Fruit fly (Drosophila melanogaster) whole organism, embryonic: ENCODE measurements around the gene Doa.
A peak's percentile ranks its signal among the peaks of the same experiment; 100 is the strongest.

Experiments
- Bgb ChIP-seq: fragments of 200-800 bp; sonication (Bioruptor generic); IDR thresholded peaks from 2 replicates; pipeline ENCODE4 v1.3.6; 2022; ENCODE audit warnings: missing biosample characterization, missing genetic modification characterization; ENCODE audit not compliant: partially characterized antibody
- Blimp-1 ChIP-seq: fragments of 200-800 bp; sonication (Bioruptor generic); optimal IDR thresholded peaks from 3 replicates; lab custom pipeline; 2018; ENCODE audit warnings: missing biosample characterization, missing genetic modification characterization, mild to moderate bottlenecking, moderate library complexity, missing genetic modification reagents
- CG10565 ChIP-seq: fragments of 200-800 bp; sonication (Bioruptor generic); optimal IDR thresholded peaks from 3 replicates; lab custom pipeline; 2016; ENCODE audit warnings: missing biosample characterization, mild to moderate bottlenecking, missing genetic modification characterization
- CG1233 ChIP-seq: fragments of 200-800 bp; sonication (Bioruptor generic); optimal IDR thresholded peaks from 4 replicates; lab custom pipeline; 2018; ENCODE audit warnings: missing biosample characterization, mild to moderate bottlenecking, missing genetic modification characterization
- CG12769 ChIP-seq: fragments of 200-800 bp; sonication (Bioruptor generic); optimal IDR thresholded peaks from 2 replicates; lab custom pipeline; 2019; ENCODE audit warnings: missing biosample characterization, mild to moderate bottlenecking, missing genetic modification characterization, moderate library complexity
- CG13123 ChIP-seq: fragments of 200-800 bp; sonication (Bioruptor generic); optimal IDR thresholded peaks from 2 replicates; lab custom pipeline; 2016; ENCODE audit warnings: missing biosample characterization, missing genetic modification characterization
- CG14860 ChIP-seq: fragments of 200-800 bp; sonication (Bioruptor generic); IDR thresholded peaks from 3 replicates; pipeline ENCODE4 v1.3.6; 2022; ENCODE audit warnings: missing biosample characterization, missing genetic modification characterization; ENCODE audit not compliant: partially characterized antibody
- CG1603 ChIP-seq: fragments of 200-800 bp; sonication (Bioruptor generic); optimal IDR thresholded peaks from 2 replicates; lab custom pipeline; 2019; ENCODE audit warnings: missing biosample characterization, mild to moderate bottlenecking, missing genetic modification characterization, moderate library complexity
- CG16863 ChIP-seq: fragments of 200-800 bp; sonication (Bioruptor generic); optimal IDR thresholded peaks from 3 replicates; lab custom pipeline; 2016; ENCODE audit warnings: missing biosample characterization, missing genetic modification characterization
- CG17829 ChIP-seq: fragments of 200-800 bp; optimal IDR thresholded peaks from 2 replicates; lab custom pipeline; 2019; ENCODE audit warnings: missing biosample characterization, mild to moderate bottlenecking, missing genetic modification characterization, moderate library complexity
- CG18599 ChIP-seq: fragments of 200-800 bp; sonication (Bioruptor generic); optimal IDR thresholded peaks from 3 replicates; lab custom pipeline; 2017; ENCODE audit warnings: missing biosample characterization, missing genetic modification characterization, mild to moderate bottlenecking, moderate library complexity, missing genetic modification reagents
- CG18619 ChIP-seq: fragments of 200-800 bp; sonication (Bioruptor generic); optimal IDR thresholded peaks from 3 replicates; lab custom pipeline; 2017; ENCODE audit warnings: missing biosample characterization, mild to moderate bottlenecking, missing genetic modification characterization
- CG2199 ChIP-seq: fragments of 200-800 bp; sonication (Bioruptor generic); IDR thresholded peaks from 3 replicates; pipeline ENCODE4 v1.3.6; 2022; ENCODE audit warnings: missing biosample characterization, missing genetic modification characterization
- CG34422 ChIP-seq: fragments of 200-800 bp; sonication (Bioruptor generic); IDR thresholded peaks from 3 replicates; pipeline ENCODE4 v1.3.6; 2022; ENCODE audit warnings: missing biosample characterization, missing genetic modification characterization
- CG3838 ChIP-seq: fragments of 200-800 bp; sonication (Bioruptor generic); optimal IDR thresholded peaks from 3 replicates; lab custom pipeline; 2016; ENCODE audit warnings: missing biosample characterization, missing genetic modification characterization
- CG6791 ChIP-seq: fragments of 200-800 bp; sonication (Bioruptor generic); IDR thresholded peaks from 3 replicates; pipeline ENCODE4 v1.3.6; 2022; ENCODE audit warnings: missing biosample characterization, missing genetic modification characterization; ENCODE audit not compliant: partially characterized antibody
- CG7357 ChIP-seq: fragments of 200-800 bp; sonication (Bioruptor generic); IDR thresholded peaks from 3 replicates; pipeline ENCODE4 v1.3.6; 2022; ENCODE audit warnings: missing biosample characterization, missing genetic modification characterization
- CG8478 ChIP-seq: fragments of >200 bp; optimal IDR thresholded peaks from 2 replicates; lab custom pipeline; 2018
- CG8924 ChIP-seq: fragments of 200-800 bp; optimal IDR thresholded peaks from 3 replicates; lab custom pipeline; 2019; ENCODE audit warnings: missing biosample characterization, mild to moderate bottlenecking, missing genetic modification characterization, moderate library complexity
- CTCF ChIP-seq: fragments of 200-800 bp; sonication (Bioruptor generic); optimal IDR thresholded peaks from 2 replicates; lab custom pipeline; 2017; ENCODE audit warnings: missing biosample characterization, mild to moderate bottlenecking, missing genetic modification characterization, moderate library complexity
- Deaf1 ChIP-seq: fragments of 200-800 bp; optimal IDR thresholded peaks from 3 replicates; lab custom pipeline; 2019; ENCODE audit warnings: missing biosample characterization, mild to moderate bottlenecking, missing genetic modification characterization, moderate library complexity
- Dll ChIP-seq: fragments of 200-800 bp; sonication (Bioruptor generic); IDR thresholded peaks from 4 replicates; pipeline ENCODE4 v1.3.6; 2022; ENCODE audit warnings: missing biosample characterization, missing genetic modification characterization; ENCODE audit not compliant: partially characterized antibody
- Drgx ChIP-seq: fragments of 200-800 bp; sonication (Bioruptor generic); IDR thresholded peaks from 2 replicates; pipeline ENCODE4 v1.3.6; 2022; ENCODE audit warnings: missing biosample characterization, missing genetic modification characterization
- Oaz ChIP-seq: fragments of 200-800 bp; sonication (Bioruptor generic); IDR thresholded peaks from 2 replicates; pipeline ENCODE4 v1.3.6; 2022; ENCODE audit warnings: missing biosample characterization, missing genetic modification characterization
- abd-A ChIP-seq: fragments of 200-800 bp; sonication (Bioruptor generic); optimal IDR thresholded peaks from 3 replicates; lab custom pipeline; 2019; ENCODE audit warnings: missing biosample characterization, mild to moderate bottlenecking, missing genetic modification characterization, moderate library complexity
- ap ChIP-seq: fragments of 200-800 bp; sonication (Bioruptor generic); IDR thresholded peaks from 2 replicates; pipeline ENCODE4 v1.3.6; 2022; ENCODE audit warnings: missing biosample characterization, missing genetic modification characterization
- bbx ChIP-seq: fragments of 200-800 bp; sonication (Bioruptor generic); IDR thresholded peaks from 2 replicates; pipeline ENCODE4 v1.3.6; 2022; ENCODE audit warnings: missing biosample characterization, missing genetic modification characterization; ENCODE audit not compliant: partially characterized antibody
- cg ChIP-seq: fragments of 200-800 bp; sonication (Bioruptor generic); optimal IDR thresholded peaks from 3 replicates; lab custom pipeline; 2019; ENCODE audit warnings: missing biosample characterization, mild to moderate bottlenecking, missing genetic modification characterization, moderate library complexity
- chinmo ChIP-seq: fragments of 200-800 bp; sonication (Bioruptor generic); IDR thresholded peaks from 4 replicates; pipeline ENCODE4 v1.3.6; 2022; ENCODE audit warnings: missing biosample characterization, missing genetic modification characterization; ENCODE audit not compliant: partially characterized antibody
- gce ChIP-seq: fragments of 200-800 bp; sonication (Bioruptor generic); IDR thresholded peaks from 3 replicates; pipeline ENCODE4 v1.3.6; 2022; ENCODE audit warnings: missing biosample characterization, missing genetic modification characterization
- grn ChIP-seq: fragments of 200-800 bp; sonication (Bioruptor generic); optimal IDR thresholded peaks from 3 replicates; lab custom pipeline; 2017; ENCODE audit warnings: missing biosample characterization, missing genetic modification characterization
- h ChIP-seq: fragments of >200 bp; optimal IDR thresholded peaks from 2 replicates; lab custom pipeline; 2017
- hbn ChIP-seq: fragments of 200-800 bp; sonication (Bioruptor generic); IDR thresholded peaks from 2 replicates; pipeline ENCODE4 v1.3.6; 2022; ENCODE audit warnings: missing biosample characterization, missing genetic modification characterization; ENCODE audit not compliant: partially characterized antibody
- her ChIP-seq: fragments of 200-800 bp; sonication (Bioruptor generic); optimal IDR thresholded peaks from 2 replicates; lab custom pipeline; 2016; ENCODE audit warnings: missing biosample characterization, missing genetic modification characterization
- kah ChIP-seq: fragments of 200-800 bp; sonication (Bioruptor generic); optimal IDR thresholded peaks from 2 replicates; lab custom pipeline; 2018; ENCODE audit warnings: missing biosample characterization, mild to moderate bottlenecking, missing genetic modification characterization
- kni ChIP-seq: fragments of 200-800 bp; sonication (Bioruptor generic); optimal IDR thresholded peaks from 3 replicates; lab custom pipeline; 2017; ENCODE audit warnings: mild to moderate bottlenecking, missing biosample characterization, missing genetic modification reagents, missing genetic modification characterization
- org-1 ChIP-seq: fragments of 200-800 bp; sonication (Bioruptor generic); optimal IDR thresholded peaks from 2 replicates; lab custom pipeline; 2017; ENCODE audit warnings: missing biosample characterization, missing genetic modification characterization
- otp ChIP-seq: fragments of 200-800 bp; sonication (Bioruptor generic); IDR thresholded peaks from 3 replicates; pipeline ENCODE4, ENCODE4 v1.3.6; 2022; ENCODE audit warnings: missing biosample characterization, missing genetic modification characterization
- pfk ChIP-seq: fragments of 200-800 bp; sonication (Bioruptor generic); optimal IDR thresholded peaks from 2 replicates; lab custom pipeline; 2018; ENCODE audit warnings: missing biosample characterization, mild to moderate bottlenecking, missing genetic modification characterization, moderate library complexity
- prd ChIP-seq, 3 experiments: fragments of >200 bp in 2 of 3; fragments of 200-800 bp in 1 of 3; sonication (Bioruptor generic) in 1 of 3; optimal IDR thresholded peaks in 2 of 3; IDR thresholded peaks in 1 of 3; 2 replicates in 2 of 3; 3 replicates in 1 of 3; pipeline versions ENCODE4 v1.3.6 to Lab custom; 2017 to 2022; ENCODE audit warnings: missing biosample characterization in 1 of 3, missing genetic modification characterization in 1 of 3
- repo ChIP-seq: fragments of 200-800 bp; sonication (Bioruptor generic); optimal IDR thresholded peaks from 2 replicates; lab custom pipeline; 2016; ENCODE audit warnings: missing biosample characterization, missing genetic modification characterization
- rib ChIP-seq: fragments of 200-800 bp; sonication (Bioruptor generic); IDR thresholded peaks from 2 replicates; pipeline ENCODE4 v1.3.6; 2022; ENCODE audit warnings: missing biosample characterization, missing genetic modification characterization
- row ChIP-seq: fragments of 200-800 bp; sonication (Bioruptor generic); IDR thresholded peaks from 3 replicates; pipeline ENCODE4 v1.3.6; 2022; ENCODE audit warnings: missing biosample characterization, missing genetic modification characterization
- sens ChIP-seq: fragments of 200-800 bp; sonication (Bioruptor generic); peaks from one replicate; lab custom pipeline; 2016; ENCODE audit warnings: missing biosample characterization, missing genetic modification characterization
- seq ChIP-seq: fragments of 200-800 bp; sonication (Bioruptor generic); IDR thresholded peaks from 2 replicates; pipeline ENCODE4 v1.3.6; 2022; ENCODE audit warnings: missing biosample characterization, missing genetic modification characterization
- sr ChIP-seq: fragments of 200-800 bp; sonication (Bioruptor generic); IDR thresholded peaks from 3 replicates; pipeline ENCODE4 v1.3.6; 2022; ENCODE audit warnings: missing biosample characterization, missing genetic modification characterization
- stwl ChIP-seq: fragments of 200-800 bp; sonication (Bioruptor generic); optimal IDR thresholded peaks from 3 replicates; lab custom pipeline; 2018; ENCODE audit warnings: missing biosample characterization, mild to moderate bottlenecking, missing genetic modification characterization, moderate library complexity
- unc-4 ChIP-seq: fragments of 200-800 bp; sonication (Bioruptor generic); IDR thresholded peaks from 2 replicates; pipeline ENCODE4 v1.3.6; 2022; ENCODE audit warnings: missing biosample characterization, missing genetic modification characterization; ENCODE audit not compliant: partially characterized antibody
- yki ChIP-seq: fragments of >200 bp; optimal IDR thresholded peaks from 3 replicates; lab custom pipeline; 2018
- z ChIP-seq: fragments of 200-800 bp; sonication (Bioruptor generic); IDR thresholded peaks from 3 replicates; pipeline ENCODE4 v1.3.6; 2022; ENCODE audit warnings: missing biosample characterization, missing genetic modification characterization

The Doa gene

dm6 chr3R:28858241-28858647 lies 29.6 kb upstream of the Doa start (continued):
- TF ChIP-seq CG16863 (no peak), abd-A (tag; lab: Kevin White, UChicago) (peak; percentile 43), CG6791 (peak; percentile 30; the same call in 1 of the 3 replicates), CG7357 (GFP tag; lab: Robert Waterston, UW) (no peak), cg (GFP tag; lab: Kevin White, UChicago) (peak; percentile 81), pfk (no peak), row (GFP tag; lab: Robert Waterston, UW) (no peak), CG12769 (peak; percentile 9), org-1 (no peak), CG10565 (GFP tag; lab: Kevin White, UChicago) (no peak), CG13123 (GFP tag; lab: Kevin White, UChicago) (no peak), CG2199 (GFP tag; lab: Robert Waterston, UW) (peak; percentile 84), z (GFP tag; lab: Robert Waterston, UW) (peak; percentile 44; the same call in 1 of the 3 replicates), CG8478 (lab: Kevin White, UChicago) (peak; percentile 50), Dll (GFP tag; lab: Robert Waterston, UW) (peak; percentile 10; the same call in 1 of the 4 replicates), prd (optimal IDR thresholded peaks at IDR 0.05; lab: Kevin White, UChicago) (no peak), prd (GFP tag; IDR thresholded peaks at IDR 0.05; lab: Robert Waterston, UW) (no peak), seq (no peak), CTCF (GFP tag; lab: Kevin White, UChicago) (peak; percentile 4), Deaf1 (tag; lab: Kevin White, UChicago) (peak; percentile 69), stwl (tag; lab: Kevin White, UChicago) (peak; percentile 35), yki (lab: Kevin White, UChicago) (no peak), rib (GFP tag; lab: Robert Waterston, UW) (peak; percentile 35; the same call in 1 of the 2 replicates), kni (GFP tag; lab: Kevin White, UChicago) (peak; percentile 8), CG18599 (GFP tag; lab: Kevin White, UChicago) (no peak), CG3838 (GFP tag; lab: Kevin White, UChicago) (no peak), Bgb (GFP tag; lab: Robert Waterston, UW) (no peak), bbx (GFP tag; lab: Robert Waterston, UW) (0 out of 2 replicates have a peak, but pooled peaks have one; percentile 10), CG18619 (GFP tag; lab: Kevin White, UChicago) (no peak), Drgx (GFP tag; lab: Robert Waterston, UW) (peak; percentile 78), chinmo (GFP tag; lab: Robert Waterston, UW) (peak; percentile 84; the same call in 3 of the 4 replicates), h (no peak), sens (GFP tag; lab: Kevin White, UChicago) (peak; percentile 69)

DNA sequence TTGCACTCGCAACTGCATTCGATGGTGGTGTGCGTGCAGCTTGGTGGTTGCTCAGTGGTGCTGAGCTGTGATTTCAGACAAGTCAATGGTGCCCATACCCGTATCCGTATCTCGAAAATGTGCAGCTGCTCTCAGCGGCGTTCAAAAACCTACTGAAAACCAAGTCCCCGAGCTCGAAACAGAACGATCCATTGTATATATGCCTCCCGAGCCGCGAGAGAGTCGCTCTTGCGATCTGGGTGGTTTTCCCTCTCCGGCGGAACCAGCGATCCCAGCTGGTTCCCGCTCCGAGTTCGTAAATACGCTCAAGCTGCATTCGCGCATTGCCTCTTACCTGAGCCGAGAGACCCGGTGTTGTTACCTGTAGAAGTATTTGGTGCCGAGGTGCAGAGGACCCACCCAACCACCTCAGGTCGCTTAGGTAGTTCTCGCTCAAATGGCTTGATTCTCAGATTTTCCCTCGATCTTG lies 28.8 kb upstream of the Doa start, which contains the start of gene Inx3:
Gene Inx3 (minus strand): TSS at position 440 of the 469 bp plus-strand sequence.
- TF ChIP-seq repo (GFP tag; lab: Kevin White, UChicago) (peak; percentile 8), seq (peak; percentile 28; the same call in 1 of the 2 replicates), unc-4 (GFP tag; lab: Robert Waterston, UW) (0 out of 2 replicates have a peak, but pooled peaks have one; percentile 14), CG12769 (peak; percentile 70), CG14860 (GFP tag; lab: Robert Waterston, UW) (no peak), CG8924 (tag; lab: Kevin White, UChicago) (peak; percentile 37), grn (GFP tag; lab: Kevin White, UChicago) (peak; percentile 47), Blimp-1 (no peak), otp (GFP tag; lab: Robert Waterston, UW) (peak; percentile 67; the same call in 1 of the 3 replicates), ap (GFP tag; lab: Robert Waterston, UW) (no peak), bbx (GFP tag; lab: Robert Waterston, UW) (peak; percentile 48; the same call in 1 of the 2 replicates), CG34422 (GFP tag; lab: Robert Waterston, UW) (peak; percentile 45; the same call in 1 of the 3 replicates), gce (GFP tag; lab: Robert Waterston, UW) (0 out of 3 replicates have a peak, but pooled peaks have one; percentile 28), sr (0 out of 3 replicates have a peak, but pooled peaks have one; percentile 42), Oaz (no peak), kah (GFP tag; lab: Kevin White, UChicago) (peak; percentile 55), CG17829 (tag; lab: Kevin White, UChicago) (peak; percentile 35), hbn (peak; percentile 34; the same call in 1 of the 2 replicates), CG1233 (peak; percentile 8), her (GFP tag; lab: Kevin White, UChicago) (peak; percentile 37), Deaf1 (tag; lab: Kevin White, UChicago) (peak; percentile 75), yki (lab: Kevin White, UChicago) (peak; percentile 31), CG1603 (peak; percentile 28)
